Fruit fly (Drosophila melanogaster): ENCODE measurements around the gene pdm2.

Gene pdm2

DNA sequence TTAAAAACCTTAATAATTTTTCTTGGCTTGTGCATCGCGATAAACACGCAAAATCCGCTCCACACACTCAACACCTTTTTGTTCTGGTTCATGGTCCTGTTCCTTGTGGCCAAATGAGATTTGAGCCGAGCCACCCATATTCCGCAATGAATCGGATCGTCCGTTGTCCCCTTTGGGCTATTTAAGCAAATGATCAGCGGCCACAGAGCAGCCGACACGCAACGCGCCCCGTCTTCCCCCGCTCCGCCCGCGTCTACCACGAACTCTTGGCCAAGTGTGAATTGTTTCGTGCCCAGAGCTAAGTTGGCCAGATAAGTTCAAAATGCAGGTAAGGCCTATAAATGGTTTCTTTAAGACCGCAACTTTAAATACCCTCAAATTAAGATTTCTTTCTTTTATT is 5.9 kb upstream of the pdm2 start:
- TF ChIP-seq pan (optimal IDR thresholded peaks at IDR 0.05) (no peak), Dll (optimal IDR thresholded peaks at IDR 0.05) (no peak), CG8478 (optimal IDR thresholded peaks at IDR 0.05) (no peak), psq (optimal IDR thresholded peaks at IDR 0.05) (no peak), usp (GFP tag; optimal IDR thresholded peaks at IDR 0.05) (no peak), EcR (GFP tag; optimal IDR thresholded peaks at IDR 0.05) (no peak)

- no peak for TF ChIP-seq usp (GFP tag; optimal IDR thresholded peaks at IDR 0.05)
- peak; percentile 89 for TF ChIP-seq Dll (optimal IDR thresholded peaks at IDR 0.05)
Measured at dm6 chr2L:12655731-12656326, 1.1 kb upstream of the pdm2 start.

dm6 chr2L:12657337-12657736 is 372 bp downstream of the pdm2 start:
- TF ChIP-seq EcR (GFP tag; optimal IDR thresholded peaks at IDR 0.05) (no peak), usp (GFP tag; optimal IDR thresholded peaks at IDR 0.05) (no peak), Dll (optimal IDR thresholded peaks at IDR 0.05) (no peak), psq (optimal IDR thresholded peaks at IDR 0.05) (no peak), pan (optimal IDR thresholded peaks at IDR 0.05) (no peak), CG8478 (optimal IDR thresholded peaks at IDR 0.05) (no peak)

DNA sequence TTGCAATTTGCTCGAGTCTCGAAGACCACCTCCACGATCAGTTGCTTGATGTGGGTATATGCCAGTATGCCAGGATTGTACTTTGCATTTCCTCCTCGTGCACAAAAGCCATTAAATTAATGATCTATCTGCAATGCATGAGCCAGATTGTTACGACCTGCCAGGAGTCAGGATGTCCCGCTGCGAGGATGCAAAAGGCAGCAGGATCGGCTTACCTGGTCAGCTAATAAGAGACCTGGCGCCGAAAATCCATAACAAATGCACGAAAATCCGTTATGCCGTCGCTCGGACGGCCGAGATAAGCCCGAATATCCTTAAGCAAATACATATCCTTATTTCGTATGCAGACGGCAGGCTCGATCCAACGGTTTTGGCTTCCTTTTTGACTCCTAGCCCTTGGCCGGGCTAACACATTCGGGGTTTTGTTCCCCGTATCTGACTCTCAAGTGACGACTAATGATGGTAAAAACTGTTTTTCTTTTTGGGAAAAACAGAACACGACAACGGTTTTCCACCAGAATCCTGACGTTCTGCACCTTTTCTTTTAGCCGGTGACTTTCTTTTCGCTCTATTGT is 9.1 kb downstream of the pdm2 start:
- TF ChIP-seq CG8478 (optimal IDR thresholded peaks at IDR 0.05) (no peak), psq (optimal IDR thresholded peaks at IDR 0.05) (no peak), Dll (optimal IDR thresholded peaks at IDR 0.05) (no peak), EcR (GFP tag; optimal IDR thresholded peaks at IDR 0.05) (no peak), usp (GFP tag; optimal IDR thresholded peaks at IDR 0.05) (no peak), pan (optimal IDR thresholded peaks at IDR 0.05) (no peak)

DNA sequence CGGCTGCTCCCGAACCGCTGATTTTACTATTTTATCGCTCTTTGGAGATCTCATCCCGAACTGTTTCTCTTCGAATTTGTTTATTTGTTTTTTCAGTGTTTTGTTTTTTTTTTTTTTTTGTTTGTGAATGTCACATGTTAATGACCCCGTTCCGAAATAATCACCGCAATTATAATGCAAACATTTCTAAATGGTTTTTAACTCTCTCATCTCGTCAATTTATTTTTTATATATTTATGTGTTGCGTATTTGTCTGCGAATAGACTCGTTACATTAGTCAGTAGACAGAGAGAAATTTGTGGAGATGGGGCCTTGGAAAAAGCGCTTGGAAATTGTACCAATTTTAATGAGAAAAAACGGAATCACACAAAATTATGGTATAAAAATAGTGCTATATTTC is 12.6 kb downstream of the pdm2 start, which contains the start of gene Nepl7:
Gene Nepl7, minus strand, starts transcription at position 101 of the 400 bp plus-strand sequence.
- TF ChIP-seq EcR (GFP tag; optimal IDR thresholded peaks at IDR 0.05): no peak
- no peak for TF ChIP-seq Dll (optimal IDR thresholded peaks at IDR 0.05)
- no peak for TF ChIP-seq CG8478 (optimal IDR thresholded peaks at IDR 0.05)
- no peak for TF ChIP-seq usp (GFP tag; optimal IDR thresholded peaks at IDR 0.05)
- no peak for TF ChIP-seq psq (optimal IDR thresholded peaks at IDR 0.05)
- no peak for TF ChIP-seq pan (optimal IDR thresholded peaks at IDR 0.05)

DNA sequence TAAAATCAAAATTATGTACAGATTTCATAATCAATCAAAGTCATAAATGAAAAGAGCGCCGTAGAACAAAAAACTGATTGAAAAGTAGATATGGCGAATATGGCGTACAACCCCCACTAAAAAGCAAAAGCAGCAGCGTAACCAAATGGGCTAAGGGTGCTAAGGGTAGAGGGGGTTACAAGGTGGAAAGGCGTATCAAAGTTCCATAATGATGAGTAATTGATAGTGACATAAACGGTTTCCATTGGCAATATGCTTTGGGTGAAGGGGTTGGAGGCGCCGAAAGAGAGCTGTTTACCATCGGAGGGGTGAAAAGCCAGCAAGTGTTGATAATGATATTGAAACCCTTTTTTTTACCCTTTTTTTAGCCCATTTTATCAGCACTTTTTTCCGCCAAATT is 15.3 kb downstream of the pdm2 start:
- no peak for TF ChIP-seq psq (optimal IDR thresholded peaks at IDR 0.05)
- no peak for TF ChIP-seq EcR (GFP tag; optimal IDR thresholded peaks at IDR 0.05)
- TF ChIP-seq CG8478 (optimal IDR thresholded peaks at IDR 0.05): no peak
- no peak for TF ChIP-seq Dll (optimal IDR thresholded peaks at IDR 0.05)
- TF ChIP-seq usp (GFP tag; optimal IDR thresholded peaks at IDR 0.05): no peak
- no peak for TF ChIP-seq pan (optimal IDR thresholded peaks at IDR 0.05)

DNA sequence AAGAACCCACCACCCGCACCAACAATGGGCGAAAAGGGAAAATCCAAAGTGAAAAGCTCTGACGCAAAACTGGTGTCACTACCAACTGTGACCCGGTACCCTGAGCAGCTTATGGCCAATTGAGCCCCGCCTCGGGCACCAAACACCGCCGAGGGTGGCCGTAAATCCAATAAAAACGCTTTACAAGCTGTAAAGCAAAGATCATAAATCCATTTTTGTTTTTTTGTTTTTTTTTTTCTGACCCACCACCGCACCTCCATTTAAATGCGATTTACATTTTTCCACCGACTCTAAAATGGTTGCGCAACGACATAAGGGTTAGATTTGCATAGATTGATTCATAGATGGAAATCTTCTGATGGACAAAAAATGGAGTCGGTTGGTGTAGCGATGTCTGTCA is 17.4 kb downstream of the pdm2 start:
- TF ChIP-seq pan (optimal IDR thresholded peaks at IDR 0.05) (no peak), EcR (GFP tag; optimal IDR thresholded peaks at IDR 0.05) (no peak), CG8478 (optimal IDR thresholded peaks at IDR 0.05) (no peak), psq (optimal IDR thresholded peaks at IDR 0.05) (no peak), usp (GFP tag; optimal IDR thresholded peaks at IDR 0.05) (no peak), Dll (optimal IDR thresholded peaks at IDR 0.05) (no peak)

DNA sequence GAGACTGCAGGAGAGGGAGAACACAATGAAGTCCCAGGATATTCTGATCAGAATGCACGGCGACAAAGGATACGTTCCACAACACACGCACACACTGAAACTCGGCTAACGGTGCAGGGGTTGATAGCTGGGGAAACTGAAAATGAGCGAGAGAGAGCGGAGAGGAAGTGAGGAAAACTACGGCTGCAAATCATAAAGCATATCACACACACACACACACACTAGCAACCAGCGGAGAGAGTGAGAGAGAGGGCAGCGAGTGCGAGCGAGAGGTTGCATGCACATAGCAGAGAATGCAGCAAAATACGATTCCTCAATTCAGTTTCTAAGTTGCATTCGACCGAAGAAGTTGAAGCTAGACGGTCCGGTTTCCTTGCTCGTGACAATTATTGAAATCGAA is 21.3 kb downstream of the pdm2 start:
- TF ChIP-seq EcR (GFP tag; optimal IDR thresholded peaks at IDR 0.05) (no peak), psq (optimal IDR thresholded peaks at IDR 0.05) (no peak), CG8478 (optimal IDR thresholded peaks at IDR 0.05) (no peak), usp (GFP tag; optimal IDR thresholded peaks at IDR 0.05) (no peak), pan (optimal IDR thresholded peaks at IDR 0.05) (no peak)

DNA sequence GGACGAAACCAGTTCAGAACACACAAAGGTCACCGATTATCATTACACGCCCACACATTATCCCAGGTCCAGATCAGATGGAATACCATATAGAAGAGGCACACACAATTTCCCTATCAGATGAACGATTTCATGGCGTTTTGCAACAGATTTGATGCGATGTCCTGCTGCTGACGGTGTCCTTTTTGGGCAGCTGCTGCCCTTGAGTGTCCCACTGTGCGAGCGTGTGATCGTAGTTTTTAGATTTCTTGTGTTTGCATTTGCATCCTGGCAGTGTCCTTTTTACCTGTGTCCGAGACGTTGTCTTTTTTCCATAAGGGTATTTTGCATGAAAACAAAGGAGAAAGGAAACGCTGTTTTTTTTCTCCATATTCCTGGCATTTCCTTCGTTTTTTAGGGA is 22.3 kb downstream of the pdm2 start:
- no peak for TF ChIP-seq pan (optimal IDR thresholded peaks at IDR 0.05)
- no peak for TF ChIP-seq Dll (optimal IDR thresholded peaks at IDR 0.05)
- no peak for TF ChIP-seq CG8478 (optimal IDR thresholded peaks at IDR 0.05)
- no peak for TF ChIP-seq usp (GFP tag; optimal IDR thresholded peaks at IDR 0.05)
- TF ChIP-seq psq (optimal IDR thresholded peaks at IDR 0.05): no peak
- no peak for TF ChIP-seq EcR (GFP tag; optimal IDR thresholded peaks at IDR 0.05)

DNA sequence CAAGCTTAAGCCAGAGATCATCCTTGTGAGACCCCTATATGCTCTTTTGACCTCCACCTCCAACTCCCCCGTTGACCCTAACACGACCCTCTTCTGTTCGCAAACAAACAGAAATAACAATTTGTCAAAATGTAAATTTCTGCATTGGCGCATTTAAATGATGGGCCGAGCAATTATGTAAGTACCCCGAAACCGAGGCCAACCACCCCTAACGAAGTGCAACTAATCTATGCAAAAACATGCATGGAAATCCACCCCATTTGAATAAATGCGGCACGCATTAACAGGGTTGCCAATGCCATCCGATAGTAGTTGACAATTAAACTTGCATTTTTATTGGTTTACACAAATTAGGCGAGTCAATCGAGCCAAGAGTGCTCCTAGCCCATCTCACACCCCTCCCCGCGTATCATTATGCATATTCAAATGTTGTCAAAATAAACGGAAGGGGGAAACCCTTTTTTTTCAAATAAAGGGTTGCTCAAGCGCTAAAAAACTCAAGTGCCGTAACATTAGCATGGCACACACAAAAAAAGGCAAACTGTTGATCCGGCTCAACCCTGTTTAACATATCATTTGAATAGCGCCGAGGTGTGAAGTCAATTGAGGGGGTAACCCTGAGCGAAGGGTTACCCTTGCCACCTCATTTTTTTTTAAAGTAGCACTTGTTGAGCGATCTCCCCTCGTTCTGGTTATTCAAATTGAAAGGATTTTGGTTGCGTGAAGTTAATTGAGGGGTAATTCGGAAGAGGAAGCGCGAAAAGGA is 24.8 kb downstream of the pdm2 start:
- TF ChIP-seq pan (optimal IDR thresholded peaks at IDR 0.05) (no peak), usp (GFP tag; optimal IDR thresholded peaks at IDR 0.05) (no peak), psq (optimal IDR thresholded peaks at IDR 0.05) (no peak), Dll (optimal IDR thresholded peaks at IDR 0.05) (no peak), CG8478 (optimal IDR thresholded peaks at IDR 0.05) (no peak), EcR (GFP tag; optimal IDR thresholded peaks at IDR 0.05) (no peak)

- no peak for TF ChIP-seq psq (optimal IDR thresholded peaks at IDR 0.05)
- TF ChIP-seq CG8478 (optimal IDR thresholded peaks at IDR 0.05): no peak
- no peak for TF ChIP-seq pan (optimal IDR thresholded peaks at IDR 0.05)
- no peak for TF ChIP-seq EcR (GFP tag; optimal IDR thresholded peaks at IDR 0.05)
- TF ChIP-seq Dll (optimal IDR thresholded peaks at IDR 0.05): no peak
- no peak for TF ChIP-seq usp (GFP tag; optimal IDR thresholded peaks at IDR 0.05)
Measured at dm6 chr2L:12686811-12687210, 29.8 kb downstream of the pdm2 start.

DNA sequence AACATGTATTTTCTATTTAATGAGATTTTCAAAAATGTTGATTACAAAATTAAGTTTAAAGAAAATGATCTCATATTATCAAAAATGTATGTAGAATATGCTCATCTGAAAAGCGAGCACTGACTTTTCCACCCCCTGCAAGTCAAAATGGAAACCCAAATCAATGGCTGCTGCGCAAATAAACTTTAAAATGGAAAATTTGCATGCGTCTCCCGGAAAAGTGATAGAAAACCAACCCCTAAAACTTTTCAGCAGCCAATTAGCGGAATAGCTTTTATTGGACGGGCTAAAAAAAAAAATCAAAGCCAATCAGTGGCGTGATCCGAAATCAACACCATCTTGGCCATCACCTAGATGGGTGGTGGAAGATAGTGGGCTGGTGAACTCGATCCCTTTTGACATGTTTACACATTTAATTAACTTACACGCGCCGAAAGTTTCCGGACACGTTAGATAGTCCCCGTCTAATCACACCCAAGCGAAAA is 32.4 kb downstream of the pdm2 start:
- TF ChIP-seq pan (optimal IDR thresholded peaks at IDR 0.05) (no peak), Dll (optimal IDR thresholded peaks at IDR 0.05) (no peak), usp (GFP tag; optimal IDR thresholded peaks at IDR 0.05) (no peak), psq (optimal IDR thresholded peaks at IDR 0.05) (no peak), EcR (GFP tag; optimal IDR thresholded peaks at IDR 0.05) (no peak), CG8478 (optimal IDR thresholded peaks at IDR 0.05) (no peak)
